Fruit fly (Drosophila melanogaster): ENCODE results near the gene CG32987.
A peak's percentile ranks its signal among the peaks of the same experiment; 100 is the strongest.

Gene CG32987

dm6 chr2L:8825222-8825869 is 38.3 kb upstream of the CG32987 start, which contains the start of gene SoxN (continued):
- TF ChIP-seq dimm (GFP tag; IDR thresholded peaks at IDR 0.05) = no peak
- no peak for TF ChIP-seq Six4 (GFP tag; optimal IDR thresholded peaks at IDR 0.05)
- TF ChIP-seq mirr (GFP tag; optimal IDR thresholded peaks at IDR 0.05) = peak; percentile 17
- TF ChIP-seq ro (GFP tag; IDR thresholded peaks at IDR 0.05) = no peak
- no peak for TF ChIP-seq CG3065 (GFP tag; optimal IDR thresholded peaks at IDR 0.05)
- TF ChIP-seq CG11504 (tag; optimal IDR thresholded peaks at IDR 0.05) = peak; percentile 89
- TF ChIP-seq CG5245 (GFP tag; optimal IDR thresholded peaks at IDR 0.05) = no peak
- no peak for TF ChIP-seq slp2 (GFP tag; optimal IDR thresholded peaks at IDR 0.05)
- TF ChIP-seq MBD-R2 (GFP tag; IDR thresholded peaks at IDR 0.05) = peak; percentile 21; the same call in 1 of the 2 replicates
- TF ChIP-seq da (GFP tag; optimal IDR thresholded peaks at IDR 0.05) = no peak
- peak; percentile 26; the same call in 1 of the 3 replicates for TF ChIP-seq Dbx (GFP tag; IDR thresholded peaks at IDR 0.05)
- TF ChIP-seq wor (GFP tag; IDR thresholded peaks at IDR 0.05) = no peak
- TF ChIP-seq CG31388 (GFP tag; optimal IDR thresholded peaks at IDR 0.05) = no peak
- TF ChIP-seq CG15011 (GFP tag; optimal IDR thresholded peaks at IDR 0.05) = no peak
- no peak for TF ChIP-seq tna (GFP tag; IDR thresholded peaks at IDR 0.05; ENCODE audit: partially characterized antibody)
- TF ChIP-seq CG12219 (GFP tag; optimal IDR thresholded peaks at IDR 0.05) = no peak
- TF ChIP-seq CG18619 (GFP tag; optimal IDR thresholded peaks at IDR 0.05) = no peak
- no peak for TF ChIP-seq crp (GFP tag; optimal IDR thresholded peaks at IDR 0.05)
- TF ChIP-seq CG9932 (GFP tag; IDR thresholded peaks at IDR 0.05) = no peak
- TF ChIP-seq ara (GFP tag; IDR thresholded peaks at IDR 0.05) = no peak
- TF ChIP-seq Pdp1 (GFP tag; optimal IDR thresholded peaks at IDR 0.05) = no peak
- no peak for TF ChIP-seq CG11696 (GFP tag; IDR thresholded peaks at IDR 0.05)
- TF ChIP-seq pho (GFP tag; optimal IDR thresholded peaks at IDR 0.05) = peak; percentile 7
- TF ChIP-seq inv (GFP tag; IDR thresholded peaks at IDR 0.05; ENCODE audit: partially characterized antibody) = peak; percentile 25; the same call in 1 of the 2 replicates
- no peak for TF ChIP-seq corto (GFP tag; optimal IDR thresholded peaks at IDR 0.05)
- peak; percentile 3 for TF ChIP-seq unpg (GFP tag; optimal IDR thresholded peaks at IDR 0.05)
- no peak for TF ChIP-seq CG14050 (GFP tag; IDR thresholded peaks at IDR 0.05)
- TF ChIP-seq schlank (tag; optimal IDR thresholded peaks at IDR 0.05) = no peak
- no peak for TF ChIP-seq ftz-f1 (GFP tag; optimal IDR thresholded peaks at IDR 0.05)
- 0 out of 2 replicates have a peak, but pooled peaks have one; percentile 37 for TF ChIP-seq CG32767 (GFP tag; IDR thresholded peaks at IDR 0.05)
- TF ChIP-seq CG12155 (GFP tag; optimal IDR thresholded peaks at IDR 0.05) = no peak
- TF ChIP-seq CG6813 (GFP tag; optimal IDR thresholded peaks at IDR 0.05) = no peak
- no peak for TF ChIP-seq CG13624 (GFP tag; optimal IDR thresholded peaks at IDR 0.05)
- peak; percentile 32; the same call in 1 of the 2 replicates for TF ChIP-seq slbo (GFP tag; IDR thresholded peaks at IDR 0.05)
- no peak for TF ChIP-seq CG4282 (GFP tag; optimal IDR thresholded peaks at IDR 0.05)
- peak; percentile 57 for TF ChIP-seq chn (GFP tag; optimal IDR thresholded peaks at IDR 0.05)
- TF ChIP-seq CG4730 (GFP tag; IDR thresholded peaks at IDR 0.05) = no peak
- TF ChIP-seq CG15696 (tag; optimal IDR thresholded peaks at IDR 0.05) = no peak
- TF ChIP-seq CG8281 (tag; optimal IDR thresholded peaks at IDR 0.05) = no peak
- TF ChIP-seq Lpt (GFP tag; optimal IDR thresholded peaks at IDR 0.05) = no peak
- TF ChIP-seq Sox100B (GFP tag; optimal IDR thresholded peaks at IDR 0.05) = no peak
- no peak for TF ChIP-seq CG17912 (GFP tag; optimal IDR thresholded peaks at IDR 0.05)
- TF ChIP-seq scrt (GFP tag; optimal IDR thresholded peaks at IDR 0.05) = no peak
- no peak for TF ChIP-seq CG33213 (GFP tag; optimal IDR thresholded peaks at IDR 0.05)
- TF ChIP-seq CG9727 (GFP tag; optimal IDR thresholded peaks at IDR 0.05) = peak; percentile 35
- no peak for TF ChIP-seq pfk (GFP tag; optimal IDR thresholded peaks at IDR 0.05)
- no peak for TF ChIP-seq bsh (GFP tag; optimal IDR thresholded peaks at IDR 0.05)
- no peak for TF ChIP-seq HLH54F (GFP tag; optimal IDR thresholded peaks at IDR 0.05)
- TF ChIP-seq eyg (GFP tag; optimal IDR thresholded peaks at IDR 0.05) = no peak
- no peak for TF ChIP-seq esg (GFP tag; conservative IDR thresholded peaks at IDR 0.05)

All from whole organism, embryonic.